Worm (Caenorhabditis elegans): ENCODE results near the gene K12H4.3.

ce11 chrIII:8063659-8064058 is 17.8 kb downstream of the K12H4.3 start:
- no peak for TF ChIP-seq F13C5.2 (tag; optimal IDR thresholded peaks at IDR 0.05)
- no peak for TF ChIP-seq hmbx-1 (tag; optimal IDR thresholded peaks at IDR 0.05)
- TF ChIP-seq ama-1 (optimal IDR thresholded peaks at IDR 0.05): no peak
- TF ChIP-seq aly-1 (tag; optimal IDR thresholded peaks at IDR 0.05): no peak
- TF ChIP-seq ceh-36 (tag; optimal IDR thresholded peaks at IDR 0.05): no peak
- no peak for TF ChIP-seq pes-1 (GFP tag; IDR thresholded peaks at IDR 0.05)

All from whole organism, early embryonic.